Worm (Caenorhabditis elegans) whole organism, L3 larva: ENCODE results near the gene C33B4.2.

ENCODE experiments used
- R02D3.7 ChIP-seq: fragments of 150-350 bp; optimal IDR thresholded peaks from 2 replicates; lab custom pipeline; 2014; ENCODE audit warnings: missing biosample characterization, missing genetic modification characterization
- ama-1 ChIP-seq: fragments of 150-350 bp; optimal IDR thresholded peaks from 2 replicates; lab custom pipeline; 2018
- elt-2 ChIP-seq: sonication (generic microtip); optimal IDR thresholded peaks from 2 replicates; lab custom pipeline; 2016; ENCODE audit warnings: missing genetic modification reagents, mild to moderate bottlenecking, missing genetic modification characterization, missing compliant biosample characterization
- elt-3 ChIP-seq, 3 experiments: fragments of 150-350 bp in 1 of 3; sonication (generic microtip) in 2 of 3; optimal IDR thresholded peaks; 2 replicates in 2 of 3; 4 replicates in 1 of 3; lab custom pipeline; 2014 to 2017; ENCODE audit warnings: missing biosample characterization in 3 of 3, missing genetic modification characterization in 3 of 3
- fkh-10 ChIP-seq: sonication (generic microtip); optimal IDR thresholded peaks from 2 replicates; lab custom pipeline; 2017; ENCODE audit warnings: missing biosample characterization, missing genetic modification reagents, missing genetic modification characterization
- fkh-2 ChIP-seq: fragments of 150-350 bp; optimal IDR thresholded peaks from 2 replicates; lab custom pipeline; 2014; ENCODE audit warnings: missing biosample characterization, missing genetic modification reagents, missing genetic modification characterization
- hmg-11 ChIP-seq: sonication (generic microtip); optimal IDR thresholded peaks from 2 replicates; lab custom pipeline; 2016; ENCODE audit warnings: missing genetic modification characterization, missing compliant biosample characterization
- jun-1 ChIP-seq: fragments of 150-350 bp; optimal IDR thresholded peaks from 2 replicates; lab custom pipeline; 2014; ENCODE audit warnings: missing biosample characterization, missing genetic modification reagents, missing genetic modification characterization
- lin-39 ChIP-seq: fragments of 150-350 bp; optimal IDR thresholded peaks from 2 replicates; lab custom pipeline; 2018; ENCODE audit warnings: missing biosample characterization, missing genetic modification reagents, missing genetic modification characterization
- mml-1 ChIP-seq: fragments of 150-350 bp; sonication (generic microtip); optimal IDR thresholded peaks from 3 replicates; lab custom pipeline; 2014; ENCODE audit warnings: missing biosample characterization, missing genetic modification characterization
- nhr-11 ChIP-seq: fragments of 150-350 bp; optimal IDR thresholded peaks from 2 replicates; lab custom pipeline; 2014; ENCODE audit warnings: missing biosample characterization, missing genetic modification characterization
- nhr-12 ChIP-seq: fragments of 150-350 bp; optimal IDR thresholded peaks from 2 replicates; lab custom pipeline; 2014; ENCODE audit warnings: missing biosample characterization, missing genetic modification characterization
- nhr-23 ChIP-seq: fragments of 150-350 bp; optimal IDR thresholded peaks from 2 replicates; lab custom pipeline; 2014; ENCODE audit warnings: missing biosample characterization, missing genetic modification reagents, missing genetic modification characterization
- nhr-25 ChIP-seq: sonication (generic microtip); optimal IDR thresholded peaks from 2 replicates; lab custom pipeline; 2017; ENCODE audit warnings: missing biosample characterization, missing genetic modification characterization
- nhr-28 ChIP-seq: fragments of 150-350 bp; optimal IDR thresholded peaks from 2 replicates; lab custom pipeline; 2014; ENCODE audit warnings: missing biosample characterization, missing genetic modification characterization
- nhr-43 ChIP-seq: sonication (generic microtip); optimal IDR thresholded peaks from 2 replicates; lab custom pipeline; 2016; ENCODE audit warnings: mild to moderate bottlenecking, missing genetic modification characterization, missing compliant biosample characterization; ENCODE audit not compliant: poor library complexity, severe bottlenecking
- nhr-77 ChIP-seq: fragments of 150-350 bp; optimal IDR thresholded peaks from 2 replicates; lab custom pipeline; 2014; ENCODE audit warnings: missing biosample characterization, missing genetic modification characterization
- sea-2 ChIP-seq: fragments of 150-350 bp; sonication (generic microtip); optimal IDR thresholded peaks from 4 replicates; lab custom pipeline; 2014; ENCODE audit warnings: missing biosample characterization, missing genetic modification reagents, missing genetic modification characterization
- snpc-4 ChIP-seq: fragments of 150-350 bp; optimal IDR thresholded peaks from 2 replicates; lab custom pipeline; 2014; ENCODE audit warnings: missing biosample characterization, missing genetic modification characterization
- tbx-2 ChIP-seq: sonication (generic microtip); optimal IDR thresholded peaks from 2 replicates; lab custom pipeline; 2016; ENCODE audit warnings: mild to moderate bottlenecking, missing genetic modification characterization, missing compliant biosample characterization
- unc-62 ChIP-seq: fragments of 150-350 bp; sonication (generic microtip); optimal IDR thresholded peaks from 4 replicates; lab custom pipeline; 2014; ENCODE audit warnings: missing biosample characterization, missing genetic modification reagents, missing genetic modification characterization
- ztf-11 ChIP-seq: fragments of 150-350 bp; optimal IDR thresholded peaks from 2 replicates; lab custom pipeline; 2014; ENCODE audit warnings: missing biosample characterization, missing genetic modification characterization

The C33B4.2 gene

ce11 chrII:11336640-11337241 lies 35.2 kb downstream of the C33B4.2 start:
- TF ChIP-seq nhr-25 (no peak), nhr-43 (tag; lab: Kevin White, UChicago) (peak; percentile 23), ama-1 (lab: Kevin White, UChicago) (peak; percentile 28)

ce11 chrII:11336163-11336562 lies 35.8 kb downstream of the C33B4.2 start:
- TF ChIP-seq unc-62 (GFP tag; lab: Kevin White, UChicago), result no peak
- peak; percentile 72 for TF ChIP-seq nhr-43 (tag; lab: Kevin White, UChicago)
- peak in 1 of 3 experiments; percentile 75 for TF ChIP-seq elt-3 (tag; optimal IDR thresholded peaks at IDR 0.05; lab: Kevin White, UChicago)
- no peak for TF ChIP-seq R02D3.7 (tag; lab: Kevin White, UChicago)
- peak; percentile 7 for TF ChIP-seq nhr-28
- peak; percentile 33 for TF ChIP-seq tbx-2 (tag; lab: Kevin White, UChicago)
- TF ChIP-seq nhr-23 (tag; lab: Kevin White, UChicago), result peak; percentile 71
- TF ChIP-seq hmg-11 (tag; lab: Kevin White, UChicago), result no peak

ce11 chrII:11335670-11336069 lies 36.3 kb downstream of the C33B4.2 start:
- TF ChIP-seq sea-2 (GFP tag; lab: Kevin White, UChicago), result no peak
- TF ChIP-seq lin-39, result peak; percentile 9
- no peak for TF ChIP-seq nhr-23 (tag; lab: Kevin White, UChicago)
- peak; percentile 67 for TF ChIP-seq fkh-10 (GFP tag; lab: Kevin White, UChicago)

- TF ChIP-seq fkh-2 (tag; lab: Kevin White, UChicago) (no peak), nhr-77 (tag; lab: Kevin White, UChicago) (no peak), snpc-4 (peak; percentile 66), nhr-25 (peak; percentile 38), ama-1 (lab: Kevin White, UChicago) (no peak), elt-2 (tag; lab: Kevin White, UChicago) (peak; percentile 67)
These were observed 37.9 kb downstream of the C33B4.2 start for ce11 chrII:11333846-11334638.

ce11 chrII:11333375-11333774 lies 38.6 kb downstream of the C33B4.2 start:
- TF ChIP-seq elt-3 (tag; optimal IDR thresholded peaks at IDR 0.05; lab: Kevin White, UChicago) (no peak), fkh-10 (GFP tag; lab: Kevin White, UChicago) (peak; percentile 83), mml-1 (tag; lab: Kevin White, UChicago) (no peak)

- no peak for TF ChIP-seq snpc-4
- no peak for TF ChIP-seq elt-2 (tag; lab: Kevin White, UChicago)
- no peak for TF ChIP-seq ztf-11
- TF ChIP-seq jun-1, result no peak
- no peak for TF ChIP-seq nhr-43 (tag; lab: Kevin White, UChicago)
- TF ChIP-seq nhr-12, result no peak
- no peak for TF ChIP-seq lin-39
- TF ChIP-seq nhr-11, result no peak
- TF ChIP-seq, all 47 proteins: peak for 0
These were observed 42.9 kb downstream of the C33B4.2 start, which contains the start of gene tag-180 for ce11 chrII:11329021-11329479. Gene tag-180, minus strand, starts transcription at chrII:11329429.
